Worm (Caenorhabditis elegans): ENCODE results near the gene F19B6.1.

Gene F19B6.1

DNA sequence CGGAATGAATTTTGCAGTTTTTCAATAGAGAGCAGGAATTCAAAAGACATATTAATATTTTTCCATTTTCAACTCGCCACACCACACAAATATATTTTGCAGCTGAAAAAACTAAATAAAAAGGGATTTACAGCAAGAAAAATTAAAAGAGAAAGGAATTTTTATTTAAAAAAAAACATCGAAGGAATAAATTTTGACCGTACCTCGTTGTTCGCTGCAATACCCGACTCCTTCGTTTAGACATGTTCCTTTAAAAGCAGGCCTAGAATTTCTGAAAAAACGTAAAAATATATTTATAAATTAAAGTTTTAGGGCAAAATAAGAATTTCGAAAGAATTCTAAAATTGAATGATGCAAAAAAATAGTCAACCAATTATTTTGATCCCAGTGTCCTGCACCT is at the start of gene F19B6.1:
TSS of gene F19B6.1 (minus strand) at position 278 of the 400 bp plus-strand sequence.
- TF ChIP-seq skn-1 (tag; optimal IDR thresholded peaks at IDR 0.05) (no peak), F10B5.3 (tag; optimal IDR thresholded peaks at IDR 0.05) (no peak), hlh-30 (tag; optimal IDR thresholded peaks at IDR 0.05; ENCODE audit: insufficient read depth) (no peak), lin-13 (GFP tag; optimal IDR thresholded peaks at IDR 0.05) (no peak), F49E8.2 (tag; optimal IDR thresholded peaks at IDR 0.05; ENCODE audit: borderline replicate concordance) (no peak), lin-15B (tag; optimal IDR thresholded peaks at IDR 0.05) (no peak), lin-39 (tag; optimal IDR thresholded peaks at IDR 0.05) (no peak), lir-3 (tag; optimal IDR thresholded peaks at IDR 0.05) (no peak), daf-8 (GFP tag; IDR thresholded peaks at IDR 0.05) (no peak)

DNA sequence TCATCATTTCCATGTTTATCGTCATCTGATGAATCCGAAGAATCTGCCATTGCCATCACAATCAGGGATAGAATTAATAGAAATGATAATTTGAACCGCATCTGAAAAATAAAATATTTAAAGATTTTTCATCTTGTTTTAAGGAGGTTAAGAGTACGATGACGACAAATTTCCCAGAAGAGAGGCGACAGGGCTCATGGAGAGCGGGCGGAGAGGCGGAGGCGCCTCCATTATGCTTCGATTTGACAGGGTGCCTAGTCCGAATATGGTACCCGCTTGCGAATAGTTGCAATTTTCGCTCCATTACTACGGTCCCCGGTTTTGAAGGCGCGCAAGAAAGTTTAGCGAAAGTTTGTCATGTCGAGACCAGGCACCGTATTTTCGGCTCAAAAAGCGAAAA is 49.2 kb upstream of the F19B6.1 start, which contains the start of gene F28D1.6:
TSS of gene F28D1.6 (minus strand) at position 101 of the 400 bp plus-strand sequence.
- TF ChIP-seq lin-1 (GFP tag; IDR thresholded peaks at IDR 0.05) (no peak), T20F7.1 (GFP tag; optimal IDR thresholded peaks at IDR 0.05) (no peak), set-16 (GFP tag; IDR thresholded peaks at IDR 0.05) (0 out of 2 replicates have a peak, but pooled peaks have one; percentile 6), F49E8.2 (tag; optimal IDR thresholded peaks at IDR 0.05; ENCODE audit: borderline replicate concordance) (no peak), Y48G9A.11 (GFP tag; IDR thresholded peaks at IDR 0.05) (no peak)

DNA sequence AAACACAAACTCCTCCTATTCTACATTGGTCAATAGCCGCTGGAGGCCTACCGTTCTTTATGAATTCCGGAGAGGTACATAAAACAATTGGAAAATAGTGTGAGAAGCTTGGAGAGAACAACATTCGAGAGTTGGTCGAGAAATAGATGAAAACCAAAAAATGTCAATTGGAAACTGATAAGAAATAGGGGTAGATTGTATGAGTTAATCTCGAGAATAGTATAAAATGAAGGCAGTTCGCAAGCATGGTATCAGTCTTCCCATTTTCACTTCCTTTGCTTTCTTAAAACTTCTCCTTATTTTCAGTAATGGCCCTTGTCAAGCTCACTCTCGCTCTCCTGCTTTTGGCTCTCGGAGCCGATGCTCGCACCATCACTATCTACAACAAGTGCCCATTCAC is 47.0 kb upstream of the F19B6.1 start, which contains the start of gene thn-2:
TSS of gene thn-2 (plus strand) at position 307 of the 400 bp plus-strand sequence.
- TF ChIP-seq dmd-6 (GFP tag; IDR thresholded peaks at IDR 0.05) (peak; percentile 60), ceh-44 (GFP tag; IDR thresholded peaks at IDR 0.05) (no peak)

DNA sequence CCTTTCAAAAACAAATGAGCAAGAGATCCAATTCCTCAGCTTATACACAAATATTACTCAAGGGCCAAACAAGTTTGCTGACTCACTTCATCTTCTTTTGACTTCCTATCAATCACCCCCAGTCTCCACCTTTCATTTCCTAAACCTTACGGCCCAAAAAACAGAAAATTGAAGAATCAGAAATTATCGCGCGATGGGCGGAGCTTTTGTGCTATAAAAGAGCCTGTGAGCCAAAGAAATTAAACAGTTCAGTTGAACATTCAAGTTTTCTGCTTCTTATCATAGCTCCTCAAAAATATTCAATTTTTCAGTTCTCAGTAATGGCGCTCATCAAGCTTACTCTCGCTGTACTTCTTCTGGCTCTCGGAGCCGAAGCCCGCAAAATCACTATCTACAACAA is 43.9 kb upstream of the F19B6.1 start, which contains the start of gene thn-1:
TSS of gene thn-1 (plus strand) at position 301 of the 400 bp plus-strand sequence.
- TF ChIP-seq zag-1 (tag; optimal IDR thresholded peaks at IDR 0.05): no peak
- TF ChIP-seq fos-1 (tag; optimal IDR thresholded peaks at IDR 0.05): no peak

DNA sequence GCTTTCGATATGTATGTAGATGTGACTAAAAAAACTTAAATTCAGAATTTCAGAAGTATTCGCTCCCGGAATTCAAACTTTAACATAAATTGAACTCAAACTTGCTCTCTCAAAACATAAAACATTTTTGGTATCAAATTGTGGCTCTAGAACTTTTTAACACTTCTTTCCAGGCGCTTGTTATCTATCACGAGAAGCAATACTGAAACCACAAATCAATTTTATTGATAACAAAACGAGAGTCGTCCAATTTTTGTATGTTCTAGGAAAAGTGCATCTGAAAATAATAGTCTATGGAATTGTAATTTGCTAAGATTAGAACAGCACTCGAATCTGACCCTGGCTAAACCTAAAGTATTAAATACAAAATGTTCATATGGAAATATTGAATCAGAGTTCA is 43.0 kb upstream of the F19B6.1 start:
- TF ChIP-seq zfp-3 (GFP tag; conservative IDR thresholded peaks at IDR 0.05): no peak
- no peak for TF ChIP-seq Y75B8A.6 (GFP tag; IDR thresholded peaks at IDR 0.05)
- TF ChIP-seq ZK337.2 (GFP tag; IDR thresholded peaks at IDR 0.05): no peak
- no peak for TF ChIP-seq madf-9 (GFP tag; conservative IDR thresholded peaks at IDR 0.05)
- no peak for TF ChIP-seq lim-7 (GFP tag; IDR thresholded peaks at IDR 0.05)
- peak; percentile 58 for TF ChIP-seq dmd-6 (GFP tag; IDR thresholded peaks at IDR 0.05)
- TF ChIP-seq mes-2 (tag; optimal IDR thresholded peaks at IDR 0.05; ENCODE audit: poor library complexity, severe bottlenecking): no peak
- TF ChIP-seq nhr-77 (tag; optimal IDR thresholded peaks at IDR 0.05): no peak
- TF ChIP-seq lin-1 (GFP tag; IDR thresholded peaks at IDR 0.05): no peak
- peak; percentile 75 for TF ChIP-seq pqm-1 (tag; optimal IDR thresholded peaks at IDR 0.05)
- no peak for TF ChIP-seq set-16 (GFP tag; IDR thresholded peaks at IDR 0.05)
- no peak for TF ChIP-seq saeg-2 (GFP tag; IDR thresholded peaks at IDR 0.05)
- TF ChIP-seq fos-1 (tag; optimal IDR thresholded peaks at IDR 0.05): no peak
- TF ChIP-seq ceh-32 (tag; optimal IDR thresholded peaks at IDR 0.05; ENCODE audit: poor library complexity): no peak
- TF ChIP-seq zag-1 (tag; optimal IDR thresholded peaks at IDR 0.05): no peak
- no peak for TF ChIP-seq ztf-7 (tag; optimal IDR thresholded peaks at IDR 0.05)
- no peak for TF ChIP-seq fkh-10 (GFP tag; optimal IDR thresholded peaks at IDR 0.05)
- TF ChIP-seq lin-39 (tag; optimal IDR thresholded peaks at IDR 0.05): no peak
- TF ChIP-seq nhr-111 (GFP tag; optimal IDR thresholded peaks at IDR 0.05): no peak
- TF ChIP-seq zip-11 (GFP tag; IDR thresholded peaks at IDR 0.05): no peak
- TF ChIP-seq ceh-28 (tag; optimal IDR thresholded peaks at IDR 0.05): no peak
- TF ChIP-seq dpl-1 (GFP tag; optimal IDR thresholded peaks at IDR 0.05): no peak
- no peak for TF ChIP-seq dmd-8 (GFP tag; IDR thresholded peaks at IDR 0.05)
- no peak for TF ChIP-seq cey-2 (tag; optimal IDR thresholded peaks at IDR 0.05; ENCODE audit: borderline replicate concordance, insufficient read depth)
- no peak for TF ChIP-seq madf-5 (GFP tag; IDR thresholded peaks at IDR 0.05)
- no peak for TF ChIP-seq tag-97 (GFP tag; IDR thresholded peaks at IDR 0.05)
- peak; percentile 50 for TF ChIP-seq dve-1 (tag; optimal IDR thresholded peaks at IDR 0.05; ENCODE audit: insufficient read depth)
- no peak for TF ChIP-seq ceh-44 (GFP tag; IDR thresholded peaks at IDR 0.05)
- TF ChIP-seq ztf-11 (tag; optimal IDR thresholded peaks at IDR 0.05): no peak
- TF ChIP-seq jun-1 (tag; optimal IDR thresholded peaks at IDR 0.05): no peak
- TF ChIP-seq zfp-2 (tag; optimal IDR thresholded peaks at IDR 0.05): no peak
- TF ChIP-seq F44E2.7 (GFP tag; IDR thresholded peaks at IDR 0.05): no peak
- peak; percentile 52; the same call in 1 of the 2 replicates for TF ChIP-seq php-3 (GFP tag; IDR thresholded peaks at IDR 0.05)

Data from whole organism, L4 larva.